Worm (Caenorhabditis elegans): ENCODE data around the gene C24F3.2.

The C24F3.2 gene

ce11 chrIV:10176252-10176730, 46.0 kb upstream of the C24F3.2 start, which contains the start of gene rack-1 (continued):
- TF ChIP-seq nhr-19 (GFP tag; conservative IDR thresholded peaks at IDR 0.05) (peak; percentile 29; the same call in 1 of the 2 replicates), nhr-71 (tag; optimal IDR thresholded peaks at IDR 0.05) (peak; percentile 74), snu-23 (GFP tag; optimal IDR thresholded peaks at IDR 0.05) (peak; percentile 68), fkh-8 (tag; optimal IDR thresholded peaks at IDR 0.05) (peak; percentile 58), dpl-1 (GFP tag; optimal IDR thresholded peaks at IDR 0.05) (peak; percentile 48 to 71 (median 52)), rnt-1 (tag; optimal IDR thresholded peaks at IDR 0.05) (peak; percentile 46), nhr-85 (tag) (peak; percentile 76), ceh-8 (GFP tag; optimal IDR thresholded peaks at IDR 0.05) (no peak), ceh-82 (tag; optimal IDR thresholded peaks at IDR 0.05) (peak in 2 of 3 experiments; percentile 32 to 75), aha-1 (tag; optimal IDR thresholded peaks at IDR 0.05) (no peak), hpl-2 (GFP tag; optimal IDR thresholded peaks at IDR 0.05) (no peak), tbx-2 (tag; optimal IDR thresholded peaks at IDR 0.05) (peak; percentile 47), irx-1 (tag; optimal IDR thresholded peaks at IDR 0.05) (peak; percentile 17), sptf-1 (tag; optimal IDR thresholded peaks at IDR 0.05) (no peak), sup-37 (GFP tag; optimal IDR thresholded peaks at IDR 0.05) (no peak), ztf-4 (tag; optimal IDR thresholded peaks at IDR 0.05) (no peak), nhr-77 (tag; optimal IDR thresholded peaks at IDR 0.05) (peak; percentile 21), ces-1 (GFP tag; optimal IDR thresholded peaks at IDR 0.05) (no peak), egl-13 (tag; optimal IDR thresholded peaks at IDR 0.05) (no peak), elt-3 (tag; optimal IDR thresholded peaks at IDR 0.05) (peak in 1 of 6 experiments; percentile 51), mdl-1 (tag; optimal IDR thresholded peaks at IDR 0.05) (peak in 1 of 2 experiments; percentile 38), zip-4 (GFP tag; optimal IDR thresholded peaks at IDR 0.05) (no peak), pax-3 (tag; optimal IDR thresholded peaks at IDR 0.05) (no peak), nhr-20 (tag; optimal IDR thresholded peaks at IDR 0.05) (peak; percentile 65), unc-62 (GFP tag; optimal IDR thresholded peaks at IDR 0.05) (no peak), mep-1 (tag; optimal IDR thresholded peaks at IDR 0.05) (peak; percentile 64), skn-1 (tag; optimal IDR thresholded peaks at IDR 0.05) (peak; percentile 26), ztf-11 (tag; optimal IDR thresholded peaks at IDR 0.05) (no peak), lin-35 (GFP tag; optimal IDR thresholded peaks at IDR 0.05) (peak; percentile 66 to 70), C16A3.4 (tag; optimal IDR thresholded peaks at IDR 0.05) (peak; percentile 60)

ce11 chrIV:10177779-10178178, 44.6 kb upstream of the C24F3.2 start, which contains the start of gene mspn-1:
Gene mspn-1 (plus strand): TSS chrIV:10177968.
- TF ChIP-seq lsy-2 (tag; optimal IDR thresholded peaks at IDR 0.05) (peak in 1 of 2 experiments; percentile 25), ceh-88 (GFP tag; IDR thresholded peaks at IDR 0.05) (no peak), aly-2 (tag; optimal IDR thresholded peaks at IDR 0.05) (peak; percentile 27)

- TF ChIP-seq ceh-88 (GFP tag; IDR thresholded peaks at IDR 0.05): no peak
- peak in 1 of 2 experiments; percentile 18 for TF ChIP-seq efl-1 (optimal IDR thresholded peaks at IDR 0.05)
- TF ChIP-seq efl-1 (GFP tag; optimal IDR thresholded peaks at IDR 0.05 in 1 of 2): peak; percentile 28 to 89
- no peak for TF ChIP-seq unc-86 (tag; optimal IDR thresholded peaks at IDR 0.05)
- TF ChIP-seq snpc-4 (tag; optimal IDR thresholded peaks at IDR 0.05): no peak
- TF ChIP-seq nhr-28 (tag; optimal IDR thresholded peaks at IDR 0.05): no peak
- TF ChIP-seq nhr-76 (tag; optimal IDR thresholded peaks at IDR 0.05): no peak
- TF ChIP-seq Y116A8C.19 (tag; optimal IDR thresholded peaks at IDR 0.05; ENCODE audit: borderline replicate concordance): no peak
- no peak for TF ChIP-seq skn-1 (tag; optimal IDR thresholded peaks at IDR 0.05)
- peak; percentile 7 for TF ChIP-seq xbp-1 (tag; optimal IDR thresholded peaks at IDR 0.05)
- TF ChIP-seq irx-1 (tag; optimal IDR thresholded peaks at IDR 0.05): no peak
- no peak for TF ChIP-seq sptf-1 (tag; optimal IDR thresholded peaks at IDR 0.05)
- no peak for TF ChIP-seq pqm-1 (tag; optimal IDR thresholded peaks at IDR 0.05)
- no peak for TF ChIP-seq tlp-1 (tag; optimal IDR thresholded peaks at IDR 0.05)
- peak in 2 of 3 experiments; percentile 18 to 19 for TF ChIP-seq dpl-1 (GFP tag; optimal IDR thresholded peaks at IDR 0.05)
- no peak for TF ChIP-seq hpl-2 (GFP tag; optimal IDR thresholded peaks at IDR 0.05)
- peak; percentile 57 for TF ChIP-seq nhr-20 (tag; optimal IDR thresholded peaks at IDR 0.05)
- no peak for TF ChIP-seq nhr-77 (tag; optimal IDR thresholded peaks at IDR 0.05)
- no peak for TF ChIP-seq pag-3 (tag; optimal IDR thresholded peaks at IDR 0.05; ENCODE audit: borderline replicate concordance, insufficient read depth)
- TF ChIP-seq mdl-1 (tag; optimal IDR thresholded peaks at IDR 0.05): peak in 1 of 2 experiments; percentile 52
- TF ChIP-seq lir-3 (tag; optimal IDR thresholded peaks at IDR 0.05; ENCODE audit: poor library complexity): no peak
- TF ChIP-seq nhr-237 (tag; optimal IDR thresholded peaks at IDR 0.05): no peak
- TF ChIP-seq lin-13 (GFP tag; optimal IDR thresholded peaks at IDR 0.05): no peak
- TF ChIP-seq unc-62 (GFP tag; optimal IDR thresholded peaks at IDR 0.05): no peak
- no peak for TF ChIP-seq fos-1 (tag; optimal IDR thresholded peaks at IDR 0.05)
- peak; percentile 65 for TF ChIP-seq snu-23 (GFP tag; optimal IDR thresholded peaks at IDR 0.05)
Measured at ce11 chrIV:10180133-10180749, 42.1 kb upstream of the C24F3.2 start, which contains the start of gene gta-1. Gene gta-1 (plus strand): TSS chrIV:10180660.

Measured in whole organism, L1 larva.